Worm (Caenorhabditis elegans): Measurements from ENCODE around the gene talp-3.

DNA sequence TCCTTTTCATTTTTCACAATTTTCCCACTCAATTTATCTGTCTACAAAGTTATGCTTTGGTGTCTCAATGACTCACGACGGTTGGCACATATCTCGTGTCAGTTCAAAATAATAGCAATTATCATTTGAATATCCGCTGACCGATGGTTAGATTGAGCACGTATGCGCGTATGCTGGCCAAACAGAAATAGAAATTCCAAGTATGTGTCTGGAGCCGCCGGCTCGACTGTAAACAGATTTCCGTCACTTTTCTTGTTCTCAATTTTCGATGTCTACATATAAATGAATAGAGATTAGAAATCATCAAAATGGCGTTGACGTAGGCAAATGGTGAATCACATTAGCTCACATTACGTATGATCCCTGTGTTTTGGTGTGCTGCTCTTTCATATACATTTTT is 32.1 kb downstream of the talp-3 start:
- no peak for TF ChIP-seq blmp-1 (tag; optimal IDR thresholded peaks at IDR 0.05)
- no peak for TF ChIP-seq elt-1 (tag; optimal IDR thresholded peaks at IDR 0.05; ENCODE audit: borderline replicate concordance, insufficient read depth)
- TF ChIP-seq tbx-8 (GFP tag; optimal IDR thresholded peaks at IDR 0.05) = no peak
- TF ChIP-seq snpc-4 (tag; optimal IDR thresholded peaks at IDR 0.05) = no peak
- no peak for TF ChIP-seq lin-13 (tag; optimal IDR thresholded peaks at IDR 0.05)

Data from whole organism, mixed stage, embryonic.